Worm (Caenorhabditis elegans): ENCODE measurements around the gene srh-34.

Gene srh-34

DNA sequence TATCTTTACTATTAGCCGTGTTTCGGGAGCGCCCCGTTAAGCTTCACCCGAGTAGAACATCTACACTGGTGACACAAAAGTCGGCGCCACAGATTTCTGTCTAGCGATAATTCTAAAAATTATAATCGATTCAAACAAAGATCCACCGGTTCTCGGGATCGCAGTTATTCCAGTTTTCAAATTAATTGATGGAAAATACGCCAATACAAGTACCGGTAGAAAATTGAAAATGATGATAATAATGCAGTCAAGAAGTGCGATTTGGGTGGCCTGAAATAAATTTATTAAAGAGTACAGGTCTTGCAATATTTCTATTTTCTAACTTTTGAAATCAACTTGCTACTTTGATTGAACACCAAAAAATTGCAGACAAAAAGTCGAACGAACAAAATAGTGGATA, 21.0 kb upstream of the srh-34 start:
- TF ChIP-seq him-1 (tag; optimal IDR thresholded peaks at IDR 0.05): no peak
- TF ChIP-seq dao-5 (tag; optimal IDR thresholded peaks at IDR 0.05): no peak
- TF ChIP-seq W03F9.2 (tag; optimal IDR thresholded peaks at IDR 0.05): no peak

DNA sequence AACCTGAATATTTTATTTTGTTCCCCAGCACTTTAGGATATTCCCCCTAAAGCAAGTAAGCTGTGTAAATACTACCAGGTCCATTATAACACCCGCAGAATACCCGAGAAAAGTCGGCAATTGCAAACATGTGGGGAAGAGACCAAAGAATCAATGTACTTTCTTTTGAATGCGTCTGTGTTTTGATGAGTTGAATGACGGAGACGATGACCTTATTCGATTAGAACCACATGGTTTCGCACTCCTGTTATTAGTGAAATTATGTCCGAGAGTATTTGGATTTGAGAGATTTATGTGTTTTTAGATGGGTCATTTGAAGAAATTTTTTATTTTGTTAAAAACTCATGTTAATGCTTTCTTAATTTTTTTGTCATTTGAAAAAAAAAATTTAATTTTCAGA, 18.9 kb upstream of the srh-34 start:
- no peak for TF ChIP-seq W03F9.2 (tag; optimal IDR thresholded peaks at IDR 0.05)
- no peak for TF ChIP-seq dao-5 (tag; optimal IDR thresholded peaks at IDR 0.05)
- no peak for TF ChIP-seq him-1 (tag; optimal IDR thresholded peaks at IDR 0.05)

DNA sequence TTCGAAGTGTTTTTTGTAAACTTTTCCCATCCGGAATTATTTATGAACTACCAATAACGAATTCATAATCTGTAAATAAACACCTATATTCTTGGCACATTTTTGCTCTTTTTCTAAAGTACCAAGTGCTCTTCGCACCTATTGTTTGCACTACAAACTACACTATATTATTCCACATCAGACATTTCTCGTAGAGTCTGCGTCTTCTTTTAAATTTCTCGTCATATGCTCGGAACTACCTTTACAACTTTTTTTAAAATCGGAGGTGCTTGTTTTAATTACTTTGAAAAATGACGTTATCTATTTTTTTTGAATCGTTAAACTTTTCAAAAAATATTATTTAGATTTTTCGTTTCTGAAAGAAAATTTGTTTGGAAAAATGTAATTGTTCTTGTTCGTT, 18.3 kb upstream of the srh-34 start, which contains the start of gene nhr-201:
TSS of gene nhr-201 (plus strand) at position 29 of the 400 bp plus-strand sequence.
- TF ChIP-seq W03F9.2 (tag; optimal IDR thresholded peaks at IDR 0.05) (no peak), dao-5 (tag; optimal IDR thresholded peaks at IDR 0.05) (no peak)

DNA sequence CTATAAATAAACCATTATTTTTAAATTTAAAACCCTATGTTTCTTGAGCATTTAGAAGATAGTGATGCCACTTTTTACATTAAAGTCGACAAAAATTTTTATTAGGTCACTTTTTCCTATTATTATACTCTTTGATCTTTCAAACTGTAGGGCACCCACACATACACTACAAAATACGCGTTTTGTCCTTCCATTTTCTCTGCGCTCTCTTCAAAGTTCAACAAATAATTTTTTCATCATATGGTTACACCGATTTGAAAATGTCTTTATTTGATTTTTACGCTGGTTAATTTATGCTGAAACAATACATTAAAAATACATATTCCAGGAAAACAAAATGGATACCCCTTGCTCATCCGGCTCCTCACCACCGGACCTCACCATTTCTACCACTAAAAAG, 15.8 kb upstream of the srh-34 start, which contains the start of gene nhr-202:
TSS of gene nhr-202 (plus strand) at position 326 of the 400 bp plus-strand sequence.
- TF ChIP-seq him-1 (tag; optimal IDR thresholded peaks at IDR 0.05) (no peak), W03F9.2 (tag; optimal IDR thresholded peaks at IDR 0.05) (no peak), dao-5 (tag; optimal IDR thresholded peaks at IDR 0.05) (no peak)

DNA sequence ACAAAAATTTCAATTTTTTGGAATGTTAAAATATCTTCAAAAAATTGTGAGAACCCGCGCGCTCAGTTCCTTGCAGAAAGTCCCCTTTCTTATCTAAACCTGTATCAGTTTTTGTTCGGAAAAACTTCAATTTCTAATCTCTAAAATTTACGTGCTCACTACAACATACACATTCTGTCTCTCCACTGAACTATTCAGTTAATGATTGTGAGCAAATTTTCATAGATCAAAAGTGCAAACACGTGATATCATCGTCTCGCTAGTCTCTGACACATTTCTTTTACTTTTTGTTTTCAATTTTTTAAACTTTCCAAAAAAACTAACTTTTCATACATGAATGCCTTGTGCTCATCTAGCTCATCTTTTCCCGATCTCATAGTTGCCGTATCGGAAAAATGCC, 13.0 kb upstream of the srh-34 start, which contains the start of gene nhr-203:
TSS of gene nhr-203 (plus strand) at position 332 of the 400 bp plus-strand sequence.
- no peak for TF ChIP-seq W03F9.2 (tag; optimal IDR thresholded peaks at IDR 0.05)
- TF ChIP-seq him-1 (tag; optimal IDR thresholded peaks at IDR 0.05): no peak
- TF ChIP-seq dao-5 (tag; optimal IDR thresholded peaks at IDR 0.05): no peak

DNA sequence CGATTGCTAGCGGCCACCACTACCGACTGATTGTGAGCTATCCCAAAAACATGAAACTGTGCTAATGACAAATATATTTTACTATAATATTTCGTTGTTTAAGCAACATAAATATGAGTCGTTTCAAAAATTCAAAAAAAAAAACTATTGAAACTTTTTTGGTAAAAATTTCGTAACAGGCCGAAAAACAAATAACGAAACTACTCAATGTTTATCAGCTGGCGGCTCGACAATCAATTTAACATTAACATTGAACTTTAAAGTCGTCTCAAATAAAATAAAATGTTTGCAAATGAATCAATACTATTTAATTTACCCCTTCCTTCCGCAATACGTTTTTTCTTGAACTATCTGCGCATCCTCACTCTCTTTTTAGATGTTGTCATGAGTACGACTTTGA, 11.4 kb upstream of the srh-34 start:
- TF ChIP-seq dao-5 (tag; optimal IDR thresholded peaks at IDR 0.05) (no peak), W03F9.2 (tag; optimal IDR thresholded peaks at IDR 0.05) (no peak), him-1 (tag; optimal IDR thresholded peaks at IDR 0.05) (no peak)

DNA sequence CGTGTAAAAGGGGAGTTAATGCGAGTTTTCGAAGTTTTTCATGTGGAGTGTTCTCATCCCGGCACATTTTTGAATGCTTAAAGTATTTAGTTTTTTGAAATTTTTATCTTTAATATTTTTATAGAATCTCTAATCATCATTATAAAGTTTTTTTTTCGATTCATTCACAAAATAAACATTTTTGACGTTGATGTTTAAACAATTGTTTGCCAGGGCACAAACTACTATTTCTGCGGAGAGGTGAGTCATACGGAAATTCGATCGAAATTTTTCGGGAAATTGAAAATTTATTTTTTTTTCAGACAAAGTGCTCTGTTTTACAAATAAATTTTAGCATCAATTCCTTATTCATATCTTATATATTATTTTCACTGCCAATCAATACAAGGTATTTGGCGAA, 7.1 kb upstream of the srh-34 start, which contains the start of gene nhr-98:
TSS of gene nhr-98 (plus strand) at position 301 of the 400 bp plus-strand sequence.
- TF ChIP-seq him-1 (tag; optimal IDR thresholded peaks at IDR 0.05): no peak
- TF ChIP-seq W03F9.2 (tag; optimal IDR thresholded peaks at IDR 0.05): no peak
- no peak for TF ChIP-seq dao-5 (tag; optimal IDR thresholded peaks at IDR 0.05)

DNA sequence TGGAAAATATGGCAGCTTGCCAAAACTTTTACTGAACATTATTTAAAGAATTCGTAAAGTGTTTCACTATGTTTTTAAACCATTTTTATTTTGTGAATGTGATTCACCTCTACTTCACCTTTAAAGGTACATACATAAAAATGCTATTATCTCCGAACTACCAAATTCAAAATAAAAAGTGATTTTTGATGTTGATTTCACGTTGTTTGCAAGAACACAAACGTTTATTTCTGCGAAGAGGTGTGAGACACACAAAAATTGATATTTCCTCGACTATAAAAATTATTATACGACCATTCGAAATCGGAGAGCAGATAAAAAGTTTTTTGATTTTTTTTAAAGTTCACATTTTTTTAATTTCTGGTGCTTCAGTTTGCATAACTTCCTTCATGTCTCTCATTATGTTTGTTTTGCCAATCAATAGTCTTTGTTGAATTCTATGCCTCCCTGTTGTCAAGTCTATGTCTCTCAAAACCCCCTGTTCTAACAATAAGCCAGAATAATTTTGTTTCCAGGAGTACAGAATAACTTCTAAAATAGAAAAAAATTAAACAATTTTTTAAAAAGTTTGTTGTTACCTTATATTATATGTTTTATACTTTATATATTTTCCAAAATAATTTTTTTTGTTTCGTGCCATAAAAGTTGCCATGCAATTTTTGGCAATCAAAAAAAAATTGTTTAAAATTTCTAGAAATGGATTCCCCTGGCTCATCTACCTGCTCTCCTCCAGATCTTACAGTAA, 4.5 kb upstream of the srh-34 start, which contains the start of gene nhr-123:
TSS of gene nhr-123 (plus strand) at position 695 of the 745 bp plus-strand sequence.
- TF ChIP-seq dao-5 (tag; optimal IDR thresholded peaks at IDR 0.05): no peak
- no peak for TF ChIP-seq W03F9.2 (tag; optimal IDR thresholded peaks at IDR 0.05)
- TF ChIP-seq him-1 (tag; optimal IDR thresholded peaks at IDR 0.05): no peak

DNA sequence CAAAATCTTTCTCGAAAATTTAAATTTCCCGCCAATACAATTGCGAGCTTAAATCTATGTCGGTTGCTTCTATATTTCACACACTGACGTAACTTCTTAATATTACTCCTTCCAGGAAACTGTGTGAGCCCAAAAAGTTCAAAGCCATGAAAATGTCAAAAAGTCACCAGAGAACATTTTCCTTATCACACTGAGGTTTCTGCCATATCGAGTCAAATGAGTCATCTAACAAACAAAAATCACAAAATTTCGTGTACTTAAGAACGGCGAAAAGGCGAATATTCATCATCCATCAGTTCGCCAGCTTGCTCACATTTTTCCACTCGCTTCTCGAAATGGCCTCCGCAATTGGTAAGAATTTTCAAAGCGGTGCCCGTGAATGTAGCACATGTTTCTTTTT, 3.2 kb upstream of the srh-34 start, which contains the start of gene M02H5.8:
TSS of gene M02H5.8 (plus strand) at position 297 of the 400 bp plus-strand sequence.
- TF ChIP-seq dao-5 (tag; optimal IDR thresholded peaks at IDR 0.05) (no peak), him-1 (tag; optimal IDR thresholded peaks at IDR 0.05) (no peak), W03F9.2 (tag; optimal IDR thresholded peaks at IDR 0.05) (no peak)

DNA sequence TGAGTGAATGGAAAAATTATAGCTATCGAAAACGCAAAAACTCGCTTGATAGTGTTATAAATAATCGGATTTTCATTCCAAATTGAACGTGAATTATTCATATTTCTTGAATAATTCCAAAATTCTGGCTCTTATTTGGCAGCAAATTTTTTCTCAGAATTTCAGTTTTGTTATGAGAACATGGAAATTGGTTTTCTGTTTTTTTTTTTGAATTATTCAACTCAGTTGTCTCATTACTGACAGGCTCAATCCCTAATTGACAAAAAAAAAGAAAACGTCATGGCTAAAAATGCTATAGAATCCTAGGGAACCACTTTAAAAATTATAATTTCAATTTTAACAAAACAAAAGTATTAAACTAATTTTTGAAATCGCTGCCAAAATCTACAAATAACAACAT, 2.7 kb upstream of the srh-34 start, which contains the start of gene srh-35:
TSS of gene srh-35 (minus strand) at position 101 of the 400 bp plus-strand sequence.
- no peak for TF ChIP-seq dao-5 (tag; optimal IDR thresholded peaks at IDR 0.05)
- no peak for TF ChIP-seq W03F9.2 (tag; optimal IDR thresholded peaks at IDR 0.05)
- TF ChIP-seq him-1 (tag; optimal IDR thresholded peaks at IDR 0.05): no peak

DNA sequence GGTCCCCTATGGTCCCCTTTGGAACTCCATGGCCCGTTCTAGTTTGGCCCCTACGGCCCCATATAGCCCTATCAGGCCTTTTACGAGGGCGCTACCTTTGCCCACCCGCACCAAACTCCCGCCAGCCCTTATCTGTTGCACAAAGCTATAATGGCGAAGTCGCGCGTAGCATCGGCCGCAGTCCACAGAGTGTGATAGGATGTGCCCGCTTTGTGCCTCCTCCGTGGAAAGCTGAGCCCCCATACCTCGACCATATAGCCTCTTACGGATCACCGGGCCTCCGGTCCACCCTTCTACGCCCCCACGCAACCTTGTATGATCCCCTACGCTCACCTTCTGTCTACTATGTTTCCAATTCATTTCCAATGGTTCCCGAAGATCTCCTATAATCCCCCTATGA, 514 bp upstream of the srh-34 start:
- TF ChIP-seq dao-5 (tag; optimal IDR thresholded peaks at IDR 0.05) (no peak), W03F9.2 (tag; optimal IDR thresholded peaks at IDR 0.05) (no peak), him-1 (tag; optimal IDR thresholded peaks at IDR 0.05) (no peak)

DNA sequence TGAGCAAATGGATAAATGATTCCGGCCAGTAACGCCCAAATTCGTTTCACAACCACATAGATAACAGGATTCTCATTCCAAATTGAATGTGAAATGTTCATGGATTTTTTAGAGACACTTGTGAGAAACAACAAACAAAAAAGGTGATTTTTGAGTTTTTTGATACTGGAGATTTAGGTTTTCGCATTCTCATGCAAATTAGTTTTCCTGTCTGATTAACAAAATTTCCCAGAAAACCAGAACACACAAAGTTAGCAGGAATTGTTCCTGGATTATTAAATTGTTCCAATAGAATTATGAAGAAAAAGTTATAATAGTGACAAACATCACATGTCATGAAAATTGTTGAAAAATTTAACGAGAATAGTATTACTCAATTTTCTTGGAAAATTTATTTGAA, 3.3 kb downstream of the srh-34 start, which contains the start of gene srh-33:
TSS of gene srh-33 (minus strand) at position 101 of the 400 bp plus-strand sequence.
- TF ChIP-seq W03F9.2 (tag; optimal IDR thresholded peaks at IDR 0.05) (no peak), dao-5 (tag; optimal IDR thresholded peaks at IDR 0.05) (no peak)

DNA sequence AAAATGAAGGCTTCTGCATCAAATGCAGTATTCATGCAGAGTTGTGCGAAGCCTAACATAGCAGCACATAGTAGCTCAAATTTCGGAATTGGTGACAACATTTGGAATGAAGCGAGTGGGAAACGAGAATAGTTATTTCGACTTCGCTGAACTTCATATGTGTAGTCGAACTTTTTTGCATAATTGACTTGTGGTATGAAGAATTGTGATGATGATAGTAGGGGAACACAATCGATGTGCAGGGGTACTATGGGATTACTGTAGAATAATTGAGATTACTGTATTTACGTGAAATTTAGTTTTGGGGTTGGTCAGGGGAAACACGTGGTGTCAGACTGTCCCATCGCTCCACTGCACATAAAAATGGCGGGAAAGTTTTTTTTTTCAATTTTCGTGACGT, 5.6 kb downstream of the srh-34 start, which contains the start of gene B0554.7:
TSS of gene B0554.7 (minus strand) at position 101 of the 400 bp plus-strand sequence.
- TF ChIP-seq dao-5 (tag; optimal IDR thresholded peaks at IDR 0.05): no peak
- no peak for TF ChIP-seq him-1 (tag; optimal IDR thresholded peaks at IDR 0.05)
- no peak for TF ChIP-seq W03F9.2 (tag; optimal IDR thresholded peaks at IDR 0.05)

DNA sequence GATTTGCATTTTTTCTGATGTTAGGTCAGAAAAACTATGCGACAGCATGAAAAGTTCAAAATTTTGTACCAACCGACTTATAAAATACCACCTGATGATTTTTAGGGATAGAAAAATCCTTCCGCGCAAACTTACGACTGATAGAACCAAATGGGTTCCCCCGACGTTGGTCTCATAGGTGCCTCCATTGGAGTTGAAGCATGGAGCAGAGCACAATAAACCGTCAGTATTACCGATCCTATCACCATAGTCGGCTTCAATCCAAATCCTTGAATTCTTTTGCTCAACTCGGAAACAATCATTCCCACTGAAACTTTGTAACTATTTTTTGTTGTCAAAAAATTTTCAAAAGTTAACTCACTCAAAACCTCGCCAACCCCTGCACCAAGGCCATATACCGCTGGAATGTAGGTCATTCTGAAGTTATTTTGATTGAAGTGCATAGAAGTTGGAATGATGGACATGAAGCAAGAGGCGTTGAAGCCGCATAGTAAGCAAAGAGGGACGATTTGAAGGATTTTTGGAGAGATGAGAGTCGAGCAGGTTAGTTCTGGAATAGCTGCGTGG, 7.2 kb downstream of the srh-34 start:
- TF ChIP-seq dao-5 (tag; optimal IDR thresholded peaks at IDR 0.05): no peak
- no peak for TF ChIP-seq him-1 (tag; optimal IDR thresholded peaks at IDR 0.05)
- TF ChIP-seq W03F9.2 (tag; optimal IDR thresholded peaks at IDR 0.05): no peak

All from whole organism, L4/young adult.